Fruit fly (Drosophila melanogaster) whole organism, embryonic: Measurements from ENCODE around the gene Tfb5.
A peak's percentile ranks its signal among the peaks of the same experiment; 100 is the strongest.

ENCODE experiments used
- ATbp ChIP-seq: fragments of 200-800 bp; sonication (Bioruptor generic); optimal IDR thresholded peaks from 2 replicates; lab custom pipeline; 2017; ENCODE audit warnings: missing biosample characterization, mild to moderate bottlenecking, missing genetic modification characterization, missing genetic modification reagents
- Ada2b ChIP-seq: fragments of 200-800 bp; sonication (Bioruptor generic); IDR thresholded peaks from 2 replicates; pipeline ENCODE4 v1.3.6; 2022; ENCODE audit warnings: missing biosample characterization, missing genetic modification characterization
- Adf1 ChIP-seq: fragments of 200-800 bp; sonication (Bioruptor generic); IDR thresholded peaks from 2 replicates; pipeline ENCODE4 v1.3.6; 2022; ENCODE audit warnings: missing biosample characterization, missing genetic modification characterization
- CG10959 ChIP-seq: fragments of 200-800 bp; sonication (Bioruptor generic); IDR thresholded peaks from 2 replicates; pipeline ENCODE4 v1.3.6; 2022; ENCODE audit warnings: missing biosample characterization, missing genetic modification characterization
- CG11085 ChIP-seq: fragments of 200-800 bp; sonication (Bioruptor generic); IDR thresholded peaks from 2 replicates; pipeline ENCODE4 v1.3.6; 2022; ENCODE audit warnings: missing biosample characterization, missing genetic modification characterization
- CG11247 ChIP-seq: fragments of 200-800 bp; sonication (Bioruptor generic); IDR thresholded peaks from 2 replicates; pipeline ENCODE4 v1.3.6; 2022; ENCODE audit warnings: missing biosample characterization, missing genetic modification characterization
- CG11560 ChIP-seq: fragments of 200-800 bp; sonication (Bioruptor generic); IDR thresholded peaks from 3 replicates; pipeline ENCODE4 v1.3.6; 2022; ENCODE audit warnings: missing biosample characterization, missing genetic modification characterization
- CG12219 ChIP-seq: fragments of 200-800 bp; sonication (Bioruptor generic); optimal IDR thresholded peaks from 3 replicates; lab custom pipeline; 2018; ENCODE audit warnings: missing biosample characterization, mild to moderate bottlenecking, missing genetic modification characterization
- CG12299 ChIP-seq: fragments of 200-800 bp; sonication (Bioruptor generic); optimal IDR thresholded peaks from 2 replicates; lab custom pipeline; 2018; ENCODE audit warnings: missing biosample characterization, mild to moderate bottlenecking, missing genetic modification characterization
- CG12942 ChIP-seq: fragments of 200-800 bp; sonication (Bioruptor generic); optimal IDR thresholded peaks from 3 replicates; lab custom pipeline; 2016; ENCODE audit warnings: missing biosample characterization, missing genetic modification characterization
- CG13287 ChIP-seq: fragments of 200-800 bp; sonication (Bioruptor generic); IDR thresholded peaks from 2 replicates; pipeline ENCODE4 v1.3.6; 2022; ENCODE audit warnings: missing biosample characterization, missing genetic modification characterization; ENCODE audit not compliant: partially characterized antibody
- CG13894 ChIP-seq: fragments of 200-800 bp; sonication (Bioruptor generic); optimal IDR thresholded peaks from 3 replicates; lab custom pipeline; 2018; ENCODE audit warnings: missing biosample characterization, mild to moderate bottlenecking, missing genetic modification characterization, moderate library complexity
- CG17328 ChIP-seq: fragments of 200-800 bp; sonication (Bioruptor generic); IDR thresholded peaks from 2 replicates; pipeline ENCODE4 v1.3.6; 2022; ENCODE audit warnings: missing biosample characterization, missing genetic modification characterization
- CG1792 ChIP-seq: fragments of 200-800 bp; sonication (Bioruptor generic); optimal IDR thresholded peaks from 2 replicates; lab custom pipeline; 2016; ENCODE audit warnings: missing biosample characterization, missing genetic modification characterization
- CG1832 ChIP-seq: fragments of 200-800 bp; sonication (Bioruptor generic); optimal IDR thresholded peaks from 2 replicates; lab custom pipeline; 2017; ENCODE audit warnings: missing biosample characterization, mild to moderate bottlenecking, missing genetic modification characterization, inconsistent platforms
- CG18619 ChIP-seq: fragments of 200-800 bp; sonication (Bioruptor generic); optimal IDR thresholded peaks from 3 replicates; lab custom pipeline; 2017; ENCODE audit warnings: missing biosample characterization, mild to moderate bottlenecking, missing genetic modification characterization
- CG2712 ChIP-seq: fragments of 200-800 bp; optimal IDR thresholded peaks from 3 replicates; lab custom pipeline; 2019; ENCODE audit warnings: missing biosample characterization, mild to moderate bottlenecking, missing genetic modification characterization, moderate library complexity
- CG34422 ChIP-seq: fragments of 200-800 bp; sonication (Bioruptor generic); IDR thresholded peaks from 3 replicates; pipeline ENCODE4 v1.3.6; 2022; ENCODE audit warnings: missing biosample characterization, missing genetic modification characterization
- CG3726 ChIP-seq: fragments of 200-800 bp; sonication (Bioruptor generic); IDR thresholded peaks from 3 replicates; pipeline ENCODE4, ENCODE4 v1.3.6; 2022; ENCODE audit warnings: missing biosample characterization, missing genetic modification characterization
- CG4854 ChIP-seq: fragments of 200-800 bp; sonication (Bioruptor generic); optimal IDR thresholded peaks from 2 replicates; lab custom pipeline; 2016; ENCODE audit warnings: missing biosample characterization, missing genetic modification characterization, inconsistent platforms
- CG6175 ChIP-seq: fragments of 200-800 bp; sonication (Bioruptor generic); IDR thresholded peaks from 3 replicates; pipeline ENCODE4 v1.3.6; 2022; ENCODE audit warnings: missing biosample characterization, missing genetic modification characterization
- CG6272 ChIP-seq: fragments of 200-800 bp; sonication (Bioruptor generic); IDR thresholded peaks from 2 replicates; pipeline ENCODE4 v1.3.6; 2022; ENCODE audit warnings: missing biosample characterization, missing genetic modification characterization
- CG6654 ChIP-seq: fragments of 200-800 bp; sonication (Bioruptor generic); optimal IDR thresholded peaks from 2 replicates; lab custom pipeline; 2017; ENCODE audit warnings: missing biosample characterization, mild to moderate bottlenecking, missing genetic modification characterization
- CG9727 ChIP-seq: fragments of 200-800 bp; sonication (Bioruptor generic); optimal IDR thresholded peaks from 3 replicates; lab custom pipeline; 2017; ENCODE audit warnings: missing biosample characterization, mild to moderate bottlenecking, missing genetic modification characterization
- CkIIα-i1 ChIP-seq: fragments of 200-800 bp; sonication (Bioruptor generic); IDR thresholded peaks from 2 replicates; pipeline ENCODE4 v1.3.6; 2022; ENCODE audit warnings: missing biosample characterization, missing genetic modification characterization
- Dek ChIP-seq: fragments of 200-800 bp; sonication (Bioruptor generic); optimal IDR thresholded peaks from 3 replicates; lab custom pipeline; 2019; ENCODE audit warnings: missing biosample characterization, mild to moderate bottlenecking, missing genetic modification characterization, moderate library complexity
- Doc3 ChIP-seq: fragments of 200-800 bp; sonication (Bioruptor generic); IDR thresholded peaks from 3 replicates; pipeline ENCODE4 v1.3.6; 2022; ENCODE audit warnings: missing biosample characterization, missing genetic modification characterization; ENCODE audit not compliant: partially characterized antibody
- Myb ChIP-seq: fragments of 200-800 bp; sonication (Bioruptor generic); optimal IDR thresholded peaks from 2 replicates; lab custom pipeline; 2016; ENCODE audit warnings: missing biosample characterization, missing genetic modification characterization
- Neu2 ChIP-seq: fragments of 200-800 bp; sonication (Bioruptor generic); optimal IDR thresholded peaks from 3 replicates; lab custom pipeline; 2016; ENCODE audit warnings: missing biosample characterization, missing genetic modification characterization, borderline replicate concordance
- Rx ChIP-seq: fragments of 200-800 bp; sonication (Bioruptor generic); IDR thresholded peaks from 2 replicates; pipeline ENCODE4 v1.3.6; 2022; ENCODE audit warnings: missing biosample characterization, missing genetic modification characterization
- Side ChIP-seq: fragments of 200-800 bp; sonication (Bioruptor generic); optimal IDR thresholded peaks from 2 replicates; lab custom pipeline; 2016; ENCODE audit warnings: missing biosample characterization, missing genetic modification characterization
- Sox102F ChIP-seq: fragments of 200-800 bp; sonication (Bioruptor generic); optimal IDR thresholded peaks from 2 replicates; lab custom pipeline; 2018; ENCODE audit warnings: missing biosample characterization, mild to moderate bottlenecking, missing genetic modification characterization, moderate library complexity
- aop ChIP-seq: fragments of 200-800 bp; sonication (Bioruptor generic); IDR thresholded peaks from 2 replicates; pipeline ENCODE4 v1.3.6; 2022; ENCODE audit warnings: missing biosample characterization, missing genetic modification characterization
- bsh ChIP-seq, 2 experiments: fragments of 200-800 bp; sonication (Bioruptor generic); optimal IDR thresholded peaks; 2 replicates each; lab custom pipeline; 2017 to 2018; ENCODE audit warnings: mild to moderate bottlenecking in 2 of 2, missing biosample characterization in 2 of 2, missing genetic modification characterization in 2 of 2, moderate library complexity in 1 of 2
- cad ChIP-seq: fragments of >200 bp; optimal IDR thresholded peaks from 2 replicates; lab custom pipeline; 2017; ENCODE audit warnings: missing biosample characterization, missing genetic modification characterization
- croc ChIP-seq: fragments of 200-800 bp; sonication (Bioruptor generic); conservative IDR thresholded peaks from 3 replicates; pipeline ENCODE4 v1.3.6; 2022; ENCODE audit warnings: missing biosample characterization, missing genetic modification characterization
- cwo ChIP-seq: fragments of 200-800 bp; sonication (Bioruptor generic); optimal IDR thresholded peaks from 3 replicates; lab custom pipeline; 2017; ENCODE audit warnings: missing biosample characterization, missing genetic modification characterization, mild to moderate bottlenecking, moderate library complexity, missing genetic modification reagents
- dan ChIP-seq: fragments of 200-800 bp; sonication (Bioruptor generic); IDR thresholded peaks from 2 replicates; pipeline ENCODE4 v1.3.6; 2022; ENCODE audit warnings: missing biosample characterization, missing genetic modification characterization
- eve ChIP-seq, 2 experiments: fragments of >200 bp; optimal IDR thresholded peaks; 2 replicates each; lab custom pipeline; 2017; ENCODE audit warnings: missing biosample characterization in 2 of 2, missing genetic modification characterization in 2 of 2
- fd96Cb ChIP-seq: fragments of 200-800 bp; sonication (Bioruptor generic); optimal IDR thresholded peaks from 2 replicates; lab custom pipeline; 2018; ENCODE audit warnings: missing biosample characterization, mild to moderate bottlenecking, missing genetic modification characterization, moderate library complexity
- fu2 ChIP-seq: fragments of 200-800 bp; sonication (Bioruptor generic); optimal IDR thresholded peaks from 2 replicates; lab custom pipeline; 2016; ENCODE audit warnings: missing biosample characterization, missing genetic modification characterization
- kah ChIP-seq: fragments of 200-800 bp; sonication (Bioruptor generic); optimal IDR thresholded peaks from 2 replicates; lab custom pipeline; 2018; ENCODE audit warnings: missing biosample characterization, mild to moderate bottlenecking, missing genetic modification characterization
- luna ChIP-seq: fragments of 200-800 bp; sonication (Bioruptor generic); optimal IDR thresholded peaks from 2 replicates; lab custom pipeline; 2016; ENCODE audit warnings: missing biosample characterization, missing genetic modification characterization
- prd ChIP-seq, 3 experiments: fragments of >200 bp in 2 of 3; fragments of 200-800 bp in 1 of 3; sonication (Bioruptor generic) in 1 of 3; optimal IDR thresholded peaks in 2 of 3; IDR thresholded peaks in 1 of 3; 2 replicates in 2 of 3; 3 replicates in 1 of 3; pipeline versions ENCODE4 v1.3.6 to Lab custom; 2017 to 2022; ENCODE audit warnings: missing biosample characterization in 1 of 3, missing genetic modification characterization in 1 of 3
- pzg ChIP-seq: fragments of 200-800 bp; sonication (Bioruptor generic); optimal IDR thresholded peaks from 3 replicates; lab custom pipeline; 2018; ENCODE audit warnings: missing biosample characterization, mild to moderate bottlenecking, missing genetic modification characterization, moderate library complexity
- sens-2 ChIP-seq: fragments of 200-800 bp; sonication (Bioruptor generic); IDR thresholded peaks from 2 replicates; pipeline ENCODE4 v1.3.6; 2022; ENCODE audit warnings: missing biosample characterization, missing genetic modification characterization
- slbo ChIP-seq: fragments of 200-800 bp; sonication (Bioruptor generic); IDR thresholded peaks from 2 replicates; pipeline ENCODE4 v1.3.6; 2022; ENCODE audit warnings: missing biosample characterization, missing genetic modification characterization
- toy ChIP-seq: fragments of 200-800 bp; sonication (Bioruptor generic); IDR thresholded peaks from 2 replicates; pipeline ENCODE4 v1.3.6; 2022; ENCODE audit warnings: missing biosample characterization, missing genetic modification characterization
- zen ChIP-seq: fragments of 200-800 bp; sonication (Bioruptor generic); optimal IDR thresholded peaks from 3 replicates; lab custom pipeline; 2018; ENCODE audit warnings: missing biosample characterization, mild to moderate bottlenecking, missing genetic modification characterization, moderate library complexity

Tfb5 gene

DNA sequence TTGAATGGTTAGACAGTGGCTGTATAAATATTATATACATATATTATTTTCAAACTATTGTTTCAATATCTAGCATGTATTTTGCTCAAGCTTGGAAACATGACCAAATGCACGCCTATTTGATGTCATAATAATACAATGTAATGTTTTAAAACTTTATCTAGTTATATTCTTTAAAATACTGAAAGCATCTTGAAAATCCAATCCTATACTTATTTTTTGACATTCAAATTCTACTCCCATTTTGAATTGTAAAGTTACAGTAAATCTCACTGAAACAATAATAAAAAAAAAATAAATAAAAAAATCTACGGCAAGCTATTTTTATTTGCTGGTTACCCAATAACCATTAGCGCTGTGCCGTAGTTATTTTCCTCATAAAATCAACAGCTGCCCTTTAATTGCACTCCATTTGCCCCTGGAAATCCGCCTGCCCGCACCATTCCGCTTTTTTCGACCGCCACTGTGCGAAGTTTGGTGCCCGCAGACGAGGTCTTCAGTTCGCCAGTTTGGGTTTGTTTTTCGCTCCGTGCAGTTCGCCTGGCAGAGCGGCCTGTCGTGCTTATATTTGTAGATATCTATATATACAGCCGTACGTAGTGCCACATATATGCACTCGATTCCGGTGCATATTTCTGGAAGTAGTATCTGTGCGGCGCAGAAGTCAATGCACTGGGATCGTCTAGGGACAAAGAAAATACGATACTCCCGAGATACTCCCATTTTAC lies 34.4 kb upstream of the Tfb5 start (continued):
- TF ChIP-seq toy (GFP tag; lab: Robert Waterston, UW) (no peak), Ada2b (GFP tag; lab: Robert Waterston, UW) (no peak), CG13287 (no peak), ATbp (GFP tag; lab: Kevin White, UChicago) (peak; percentile 56), Myb (GFP tag; lab: Kevin White, UChicago) (peak; percentile 18), fu2 (GFP tag; lab: Kevin White, UChicago) (no peak), kah (peak; percentile 29), luna (GFP tag; lab: Kevin White, UChicago) (no peak), dan (no peak), CG1792 (no peak), CG9727 (GFP tag; lab: Kevin White, UChicago) (peak; percentile 60), Adf1 (no peak), prd (optimal IDR thresholded peaks at IDR 0.05; lab: Kevin White, UChicago) (no peak), prd (GFP tag; IDR thresholded peaks at IDR 0.05; lab: Robert Waterston, UW) (peak; percentile 61; the same call in 1 of the 3 replicates), Rx (GFP tag; lab: Robert Waterston, UW) (peak; percentile 24; the same call in 1 of the 2 replicates), CG17328 (GFP tag; lab: Robert Waterston, UW) (peak; percentile 13; the same call in 1 of the 2 replicates), CG12219 (GFP tag; lab: Kevin White, UChicago) (no peak), Side (GFP tag; lab: Kevin White, UChicago) (peak; percentile 7), CG34422 (peak; percentile 48; the same call in 2 of the 3 replicates), CG13894 (tag; lab: Kevin White, UChicago) (no peak), CG11560 (tag; lab: Robert Waterston, UW) (no peak), Dek (tag; lab: Kevin White, UChicago) (peak; percentile 34), CG4854 (GFP tag; lab: Kevin White, UChicago) (no peak), CG6654 (no peak), eve (GFP tag; optimal IDR thresholded peaks at IDR 0.05; lab: Kevin White, UChicago) (no peak), bsh (GFP tag; optimal IDR thresholded peaks at IDR 0.05; lab: Kevin White, UChicago) (peak; percentile 34), CG12942 (GFP tag; lab: Kevin White, UChicago) (peak; percentile 36), CG6272 (GFP tag; lab: Robert Waterston, UW) (peak; percentile 69), Doc3 (GFP tag; lab: Robert Waterston, UW) (no peak), cad (GFP tag; lab: Kevin White, UChicago) (no peak), croc (GFP tag; lab: Robert Waterston, UW) (peak; percentile 35; the same call in 1 of the 3 replicates), pzg (no peak), CG3726 (no peak), CG18619 (GFP tag; lab: Kevin White, UChicago) (peak; percentile 70), CG11085 (peak; percentile 43; the same call in 1 of the 2 replicates), CG6175 (GFP tag; lab: Robert Waterston, UW) (no peak), cwo (GFP tag; lab: Kevin White, UChicago) (peak; percentile 53), CkIIα-i1 (GFP tag; lab: Robert Waterston, UW) (no peak), CG11247 (GFP tag; lab: Robert Waterston, UW) (peak; percentile 16; the same call in 1 of the 2 replicates), CG1832 (GFP tag; lab: Kevin White, UChicago) (no peak), CG12299 (tag; lab: Kevin White, UChicago) (no peak), sens-2 (GFP tag; lab: Robert Waterston, UW) (peak; percentile 56), zen (tag; lab: Kevin White, UChicago) (no peak), aop (GFP tag; lab: Robert Waterston, UW) (no peak), slbo (GFP tag; lab: Robert Waterston, UW) (peak; percentile 69), fd96Cb (tag; lab: Kevin White, UChicago) (peak; percentile 61), Neu2 (GFP tag; lab: Kevin White, UChicago) (no peak), CG10959 (GFP tag; lab: Robert Waterston, UW) (no peak), Sox102F (GFP tag; lab: Kevin White, UChicago) (peak; percentile 67), CG2712 (tag; lab: Kevin White, UChicago) (peak; percentile 58)
